Worm (Caenorhabditis elegans) whole organism, mixed stage, embryonic: ENCODE data around the gene F26G1.11.

Source experiments
- blmp-1 ChIP-seq: fragments of 150-350 bp; optimal IDR thresholded peaks from 2 replicates; lab custom pipeline; 2014; ENCODE audit warnings: missing biosample characterization, missing genetic modification characterization
- elt-1 ChIP-seq: sonication (generic microtip); optimal IDR thresholded peaks from 2 replicates; lab custom pipeline; 2017; ENCODE audit warnings: missing genetic modification characterization, mild to moderate bottlenecking, missing compliant biosample characterization, antibody characterized with exemption, moderate library complexity, borderline replicate concordance; ENCODE audit not compliant: insufficient read depth
- hlh-1 ChIP-seq: fragments of 150-350 bp; optimal IDR thresholded peaks from 2 replicates; lab custom pipeline; 2014; ENCODE audit warnings: missing biosample characterization, missing genetic modification reagents, missing genetic modification characterization
- pha-4 ChIP-seq: fragments of 150-350 bp; optimal IDR thresholded peaks from 2 replicates; lab custom pipeline; 2018; ENCODE audit warnings: missing biosample characterization, missing genetic modification reagents, missing genetic modification characterization
- snpc-4 ChIP-seq: fragments of 150-350 bp; optimal IDR thresholded peaks from 2 replicates; lab custom pipeline; 2014; ENCODE audit warnings: missing biosample characterization, missing genetic modification characterization
- unc-62 ChIP-seq: fragments of 150-350 bp; optimal IDR thresholded peaks from 2 replicates; lab custom pipeline; 2014; ENCODE audit warnings: missing biosample characterization, missing genetic modification reagents, missing genetic modification characterization

- no peak for TF ChIP-seq blmp-1 (tag; lab: Kevin White, UChicago)
- TF ChIP-seq snpc-4 (tag; lab: Kevin White, UChicago), result no peak
- no peak for TF ChIP-seq elt-1 (tag; lab: Kevin White, UChicago)
- TF ChIP-seq unc-62 (GFP tag; lab: Kevin White, UChicago), result no peak
- no peak for TF ChIP-seq hlh-1 (tag; lab: Kevin White, UChicago)
- no peak for TF ChIP-seq pha-4 (tag; lab: Kevin White, UChicago)
Measured at ce11 chrII:4790687-4791086, 13.8 kb downstream of the F26G1.11 start.
